Worm (Caenorhabditis elegans) whole organism, late embryonic: ENCODE results near the gene erh-2.

Source experiments
- C38D4.7 ChIP-seq: fragments of 200-800 bp; sonication (Bioruptor generic); optimal IDR thresholded peaks from 2 replicates; lab custom pipeline; 2018; ENCODE audit warnings: mild to moderate bottlenecking, missing genetic modification characterization, moderate library complexity, missing compliant biosample characterization
- F13H6.1 ChIP-seq: sonication (generic microtip); optimal IDR thresholded peaks from 2 replicates; lab custom pipeline; 2016; ENCODE audit warnings: missing genetic modification characterization, missing compliant biosample characterization
- K02D7.2 ChIP-seq: sonication (generic microtip); optimal IDR thresholded peaks from 2 replicates; lab custom pipeline; 2017; ENCODE audit warnings: mild to moderate bottlenecking, missing genetic modification characterization, missing compliant biosample characterization
- T23F11.4 ChIP-seq: fragments of 200-800 bp; sonication (Bioruptor generic); optimal IDR thresholded peaks from 2 replicates; lab custom pipeline; 2018; ENCODE audit warnings: mild to moderate bottlenecking, missing genetic modification characterization, missing compliant biosample characterization
- Y22D7AL.16 ChIP-seq: sonication (generic microtip); optimal IDR thresholded peaks from 2 replicates; lab custom pipeline; 2016; ENCODE audit warnings: missing genetic modification characterization, missing compliant biosample characterization
- ahr-1 ChIP-seq: sonication (generic microtip); optimal IDR thresholded peaks from 2 replicates; lab custom pipeline; 2016; ENCODE audit warnings: missing genetic modification characterization, missing compliant biosample characterization
- ceh-19 ChIP-seq: fragments of 200-800 bp; sonication (Bioruptor generic); optimal IDR thresholded peaks from 2 replicates; lab custom pipeline; 2018; ENCODE audit warnings: mild to moderate bottlenecking, missing genetic modification characterization, missing compliant biosample characterization
- ceh-45 ChIP-seq: fragments of 200-800 bp; sonication (Bioruptor generic); IDR thresholded peaks from 2 replicates; pipeline ENCODE4 v1.3.6; 2022; ENCODE audit warnings: missing genetic modification reagents, missing genetic modification characterization, missing compliant biosample characterization
- ceh-48 ChIP-seq: sonication (generic microtip); optimal IDR thresholded peaks from 2 replicates; lab custom pipeline; 2016; ENCODE audit warnings: missing genetic modification characterization, inconsistent platforms, missing compliant biosample characterization
- ceh-6 ChIP-seq: fragments of 200-800 bp; sonication (Bioruptor generic); optimal IDR thresholded peaks from 2 replicates; lab custom pipeline; 2018; ENCODE audit warnings: mild to moderate bottlenecking, missing genetic modification characterization, missing compliant biosample characterization
- dmd-4 ChIP-seq: sonication (generic microtip); optimal IDR thresholded peaks from 2 replicates; lab custom pipeline; 2016; ENCODE audit warnings: borderline replicate concordance, missing genetic modification characterization, missing compliant biosample characterization
- dve-1 ChIP-seq: sonication (generic microtip); optimal IDR thresholded peaks from 2 replicates; lab custom pipeline; 2017; ENCODE audit warnings: antibody characterized with exemption, mild to moderate bottlenecking, missing genetic modification characterization, missing compliant biosample characterization
- elt-2 ChIP-seq: sonication (generic microtip); optimal IDR thresholded peaks from 2 replicates; lab custom pipeline; 2016; ENCODE audit warnings: missing genetic modification reagents, missing genetic modification characterization, missing compliant biosample characterization
- elt-4 ChIP-seq: sonication (generic microtip); optimal IDR thresholded peaks from 2 replicates; lab custom pipeline; 2016; ENCODE audit warnings: missing genetic modification characterization, missing compliant biosample characterization
- ets-4 ChIP-seq: sonication (generic microtip); optimal IDR thresholded peaks from 2 replicates; lab custom pipeline; 2016; ENCODE audit warnings: missing genetic modification characterization, missing compliant biosample characterization
- fax-1 ChIP-seq: sonication (generic microtip); optimal IDR thresholded peaks from 2 replicates; lab custom pipeline; 2016; ENCODE audit warnings: missing genotype, missing genetic modification characterization, missing compliant biosample characterization
- fkh-10 ChIP-seq: fragments of 150-350 bp; optimal IDR thresholded peaks from 2 replicates; lab custom pipeline; 2014; ENCODE audit warnings: missing biosample characterization, missing genetic modification reagents, missing genetic modification characterization
- gmeb-2 ChIP-seq: sonication (generic microtip); optimal IDR thresholded peaks from 2 replicates; lab custom pipeline; 2016; ENCODE audit warnings: missing genetic modification characterization, inconsistent platforms, missing compliant biosample characterization
- hlh-8 ChIP-seq: sonication (generic microtip); optimal IDR thresholded peaks from 2 replicates; lab custom pipeline; 2016; ENCODE audit warnings: missing genotype, missing genetic modification characterization, missing compliant biosample characterization
- lim-6 ChIP-seq: sonication (generic microtip); optimal IDR thresholded peaks from 2 replicates; lab custom pipeline; 2016; ENCODE audit warnings: missing genetic modification characterization, missing compliant biosample characterization
- mec-3 ChIP-seq: sonication (generic microtip); optimal IDR thresholded peaks from 2 replicates; lab custom pipeline; 2016; ENCODE audit warnings: borderline replicate concordance, missing genetic modification characterization, missing compliant biosample characterization
- nhr-11 ChIP-seq: fragments of 150-350 bp; optimal IDR thresholded peaks from 2 replicates; lab custom pipeline; 2014; ENCODE audit warnings: missing biosample characterization, missing genetic modification characterization
- nhr-232 ChIP-seq: sonication (generic microtip); optimal IDR thresholded peaks from 2 replicates; lab custom pipeline; 2016; ENCODE audit warnings: missing genetic modification characterization, missing compliant biosample characterization
- odd-2 ChIP-seq: sonication (generic microtip); optimal IDR thresholded peaks from 2 replicates; lab custom pipeline; 2017; ENCODE audit warnings: antibody characterized with exemption, mild to moderate bottlenecking, missing genetic modification characterization, missing compliant biosample characterization
- pros-1 ChIP-seq: fragments of 150-350 bp; optimal IDR thresholded peaks from 2 replicates; lab custom pipeline; 2014; ENCODE audit warnings: missing biosample characterization, missing genetic modification reagents, missing genetic modification characterization
- rnt-1 ChIP-seq: sonication (generic microtip); optimal IDR thresholded peaks from 2 replicates; lab custom pipeline; 2016; ENCODE audit warnings: missing genetic modification characterization, missing compliant biosample characterization
- syd-9 ChIP-seq: sonication (generic microtip); optimal IDR thresholded peaks from 2 replicates; lab custom pipeline; 2016; ENCODE audit warnings: mild to moderate bottlenecking, missing genetic modification characterization, moderate library complexity, missing compliant biosample characterization
- ttx-3 ChIP-seq: sonication (generic microtip); optimal IDR thresholded peaks from 2 replicates; lab custom pipeline; 2016; ENCODE audit warnings: missing genetic modification reagents, missing genetic modification characterization, missing compliant biosample characterization
- unc-3 ChIP-seq, 2 experiments: fragments of 200-800 bp in 1 of 2; sonication (Bioruptor generic) in 1 of 2; sonication (generic microtip) in 1 of 2; conservative IDR thresholded peaks in 1 of 2; optimal IDR thresholded peaks in 1 of 2; 2 replicates each; pipeline versions ENCODE4 v1.3.6 to Lab custom; 2016 to 2022; ENCODE audit warnings: missing compliant biosample characterization in 2 of 2, missing genetic modification characterization in 2 of 2, missing genetic modification reagents in 1 of 2
- unc-42 ChIP-seq: sonication (generic microtip); optimal IDR thresholded peaks from 2 replicates; lab custom pipeline; 2016; ENCODE audit warnings: missing genotype, missing genetic modification characterization, missing compliant biosample characterization
- unc-55 ChIP-seq: sonication (generic microtip); optimal IDR thresholded peaks from 2 replicates; lab custom pipeline; 2017; ENCODE audit warnings: missing biosample characterization, missing genetic modification reagents, missing genetic modification characterization

erh-2 gene

ce11 chrIII:4616071-4616571, 23.1 kb downstream of the erh-2 start, which contains the start of gene lips-3:
Gene lips-3 (plus strand): TSS chrIII:4616528.
- TF ChIP-seq lim-6: no peak
- peak; percentile 1 for TF ChIP-seq F13H6.1 (tag; lab: Kevin White, UChicago)
- no peak for TF ChIP-seq nhr-11
- no peak for TF ChIP-seq dve-1
- TF ChIP-seq ets-4: no peak

- TF ChIP-seq unc-42 (peak; percentile 45), syd-9 (tag; lab: Kevin White, UChicago) (no peak)
- TF ChIP-seq, all 69 proteins: peak for 1
Measured at ce11 chrIII:4622375-4623130, 29.5 kb downstream of the erh-2 start, which contains the start of gene lron-5. Gene lron-5 (plus strand): TSS chrIII:4623029.

DNA sequence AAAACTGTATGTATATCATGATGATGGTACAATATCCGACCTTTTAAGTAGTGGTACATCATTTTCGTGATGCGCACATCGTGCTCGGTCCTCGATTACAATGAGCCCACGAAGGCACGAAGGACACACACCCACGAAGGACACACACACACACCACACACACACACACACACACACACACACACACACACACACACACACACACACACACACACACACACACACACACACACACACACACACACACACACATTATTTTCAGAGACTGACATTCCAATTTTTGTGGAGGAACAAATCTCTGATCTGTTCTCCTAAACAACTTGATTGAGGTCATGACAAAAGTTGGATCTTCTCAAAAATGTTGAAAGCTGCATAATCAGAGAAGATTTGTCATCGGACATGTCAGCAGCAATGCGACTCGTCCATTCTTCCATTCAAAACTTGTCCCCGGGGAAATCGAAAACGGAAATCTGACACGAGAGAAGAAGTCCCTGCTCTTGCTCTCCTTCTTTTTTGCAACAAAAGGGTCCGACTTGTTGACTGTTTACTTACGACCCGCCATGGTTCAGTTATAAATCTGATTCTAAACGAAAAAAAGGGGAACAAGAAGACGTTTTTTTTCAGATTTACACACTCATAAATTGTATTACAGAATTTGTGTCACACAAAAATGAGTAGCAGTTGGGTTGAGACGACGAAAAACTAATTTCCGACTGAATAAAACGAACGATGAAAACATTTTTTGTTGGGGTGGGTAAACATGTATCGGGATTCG, 33.3 kb downstream of the erh-2 start:
- TF ChIP-seq ahr-1 (tag; lab: Kevin White, UChicago): no peak
- TF ChIP-seq T23F11.4 (GFP tag; lab: Kevin White, UChicago): no peak
- TF ChIP-seq gmeb-2 (tag; lab: Kevin White, UChicago): peak; percentile 28
- peak; percentile 61 for TF ChIP-seq ceh-19
- TF ChIP-seq K02D7.2 (tag; lab: Kevin White, UChicago): peak; percentile 46
- TF ChIP-seq unc-42: peak; percentile 2
- TF ChIP-seq ceh-6 (GFP tag; lab: Kevin White, UChicago): peak; percentile 42
- peak; percentile 45 for TF ChIP-seq C38D4.7 (GFP tag; lab: Kevin White, UChicago)
- no peak for TF ChIP-seq rnt-1 (tag; lab: Kevin White, UChicago)

ce11 chrIII:4628165-4628564, 35.1 kb downstream of the erh-2 start, which contains the start of gene clec-151:
Gene clec-151 (plus strand): TSS chrIII:4628465.
- TF ChIP-seq fax-1 (no peak), dmd-4 (tag; lab: Kevin White, UChicago) (no peak), ceh-48 (tag; lab: Kevin White, UChicago) (no peak), syd-9 (tag; lab: Kevin White, UChicago) (no peak), hlh-8 (no peak), nhr-232 (tag; lab: Kevin White, UChicago) (no peak), unc-3 (GFP tag; conservative IDR thresholded peaks at IDR 0.05; lab: Robert Waterston, UW) (no peak), unc-3 (tag; optimal IDR thresholded peaks at IDR 0.05; lab: Kevin White, UChicago) (no peak), elt-4 (tag; lab: Kevin White, UChicago) (no peak), mec-3 (tag; lab: Kevin White, UChicago) (no peak), pros-1 (tag; lab: Kevin White, UChicago) (no peak), ceh-45 (GFP tag; lab: Robert Waterston, UW) (no peak), rnt-1 (tag; lab: Kevin White, UChicago) (no peak), gmeb-2 (tag; lab: Kevin White, UChicago) (no peak), elt-2 (tag; lab: Kevin White, UChicago) (no peak), Y22D7AL.16 (no peak), ttx-3 (no peak), unc-55 (GFP tag; lab: Kevin White, UChicago) (no peak), odd-2 (no peak), fkh-10 (GFP tag; lab: Kevin White, UChicago) (no peak)
- TF ChIP-seq, all 69 proteins: peak for 0
